Fruit fly (Drosophila melanogaster): ENCODE data around the gene Sfp24Bc.

DNA sequence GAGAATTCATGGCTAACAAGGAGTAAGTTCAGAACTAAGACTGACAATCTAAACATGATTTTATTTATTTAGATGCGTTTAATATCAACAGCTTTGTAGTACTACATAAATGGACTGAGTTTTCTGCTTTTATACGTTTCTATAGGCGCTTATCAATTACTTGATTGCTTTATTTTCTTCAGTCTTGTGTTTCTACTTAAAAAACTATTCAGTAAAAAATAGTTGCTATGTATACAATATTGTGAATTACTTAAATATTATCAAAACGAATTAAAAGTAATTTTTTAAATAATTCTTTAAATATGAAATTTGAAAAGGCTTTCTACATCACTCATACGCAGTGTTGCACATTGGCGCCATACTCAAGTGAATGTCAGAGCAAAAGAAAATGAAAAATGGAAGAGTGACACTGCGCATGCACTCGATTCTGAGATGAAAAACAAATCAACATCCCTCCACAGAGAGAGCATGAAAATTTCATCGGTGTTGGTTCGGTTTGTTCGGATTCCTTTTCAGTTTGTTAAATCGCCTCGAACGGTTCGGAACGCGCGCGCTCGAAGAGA, 47.4 kb upstream of the Sfp24Bc start, which contains the start of the genes lectin-24A and Shaw:
- TF ChIP-seq ttk (optimal IDR thresholded peaks at IDR 0.05) = no peak
- TF ChIP-seq h (optimal IDR thresholded peaks at IDR 0.05) = no peak
- TF ChIP-seq Sin3A (optimal IDR thresholded peaks at IDR 0.05) = no peak
- no peak for TF ChIP-seq psq (optimal IDR thresholded peaks at IDR 0.05)
- TF ChIP-seq Myc (optimal IDR thresholded peaks at IDR 0.05) = no peak
